Worm (Caenorhabditis elegans): ENCODE measurements around the gene tbx-38.
A peak's percentile ranks its signal among the peaks of the same experiment; 100 is the strongest.

The tbx-38 gene

DNA sequence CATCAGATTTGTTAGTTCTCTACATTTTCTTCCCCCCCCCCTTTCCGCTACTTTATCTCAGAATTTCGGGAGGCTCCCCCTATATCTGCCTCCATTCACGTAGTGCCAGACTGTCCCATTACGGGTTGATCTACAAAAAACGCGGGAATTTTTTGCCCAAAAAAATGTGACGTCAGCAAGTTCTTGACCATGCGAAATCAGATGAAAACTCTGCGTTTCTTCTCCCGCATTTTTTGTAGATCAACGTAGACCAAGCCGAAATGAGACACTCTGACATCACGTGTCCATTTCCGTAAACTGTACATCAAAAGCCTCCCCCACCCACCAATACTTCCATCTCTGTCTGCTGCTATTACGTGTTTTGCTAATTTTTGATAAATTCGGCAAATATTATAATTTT lies 38.7 kb upstream of the tbx-38 start:
- no peak for TF ChIP-seq med-1 (GFP tag; optimal IDR thresholded peaks at IDR 0.05; ENCODE audit: insufficient read depth)
- TF ChIP-seq klf-2 (GFP tag; conservative IDR thresholded peaks at IDR 0.05) = no peak
- TF ChIP-seq ztf-23 (GFP tag; IDR thresholded peaks at IDR 0.05) = no peak
- no peak for TF ChIP-seq T22C8.4 (GFP tag; IDR thresholded peaks at IDR 0.05)
- TF ChIP-seq cog-1 (tag; optimal IDR thresholded peaks at IDR 0.05) = no peak

DNA sequence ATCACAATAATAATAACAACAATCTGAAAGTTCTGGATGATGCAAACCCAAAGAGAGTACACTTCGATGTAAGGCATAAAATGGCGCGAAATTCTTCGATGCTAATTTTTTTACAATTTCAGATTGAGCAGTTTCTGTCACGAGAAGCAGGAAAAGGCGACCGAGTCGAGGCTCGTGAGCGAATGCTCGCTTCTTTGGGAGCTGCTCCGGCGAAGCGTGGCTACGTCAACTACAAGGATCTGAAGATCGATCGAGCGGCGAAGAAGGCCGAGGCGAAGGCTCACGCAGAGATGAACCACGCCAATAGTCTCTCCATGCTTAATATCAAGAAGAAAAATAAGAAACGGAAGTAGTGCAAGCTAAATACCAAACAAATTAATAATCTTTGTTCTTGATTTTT lies 38.2 kb upstream of the tbx-38 start:
- TF ChIP-seq ztf-29 (GFP tag; IDR thresholded peaks at IDR 0.05) (no peak), flt-1 (GFP tag; IDR thresholded peaks at IDR 0.05) (no peak), med-1 (GFP tag; optimal IDR thresholded peaks at IDR 0.05; ENCODE audit: insufficient read depth) (no peak), tab-1 (GFP tag; IDR thresholded peaks at IDR 0.05) (no peak), ztf-23 (GFP tag; IDR thresholded peaks at IDR 0.05) (no peak), klf-2 (GFP tag; conservative IDR thresholded peaks at IDR 0.05) (no peak), ref-1 (GFP tag; conservative IDR thresholded peaks at IDR 0.05) (no peak), T22C8.4 (GFP tag; IDR thresholded peaks at IDR 0.05) (no peak), cog-1 (tag; optimal IDR thresholded peaks at IDR 0.05) (no peak)

DNA sequence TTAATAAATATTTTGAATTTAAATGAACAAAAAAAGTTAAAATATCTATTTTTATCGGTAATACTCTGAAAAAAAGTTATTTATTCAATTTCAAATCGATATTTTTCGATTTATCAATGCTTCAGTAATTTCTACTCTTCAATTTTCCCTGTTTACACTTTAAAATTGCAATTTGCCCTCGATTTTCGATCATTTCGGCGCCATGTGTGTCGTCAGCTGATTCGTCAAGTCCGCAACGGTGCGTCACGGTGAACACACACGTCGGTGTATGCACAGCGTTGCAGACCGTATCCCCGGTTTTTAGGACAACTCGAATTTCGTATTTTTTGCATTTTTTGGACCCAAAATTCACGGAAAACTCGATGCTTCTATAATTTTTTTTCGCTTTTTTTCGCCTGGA lies 37.4 kb upstream of the tbx-38 start, which contains the start of gene C18D11.3:
TSS of gene C18D11.3 (plus strand) at position 189 of the 400 bp plus-strand sequence.
- TF ChIP-seq flt-1 (GFP tag; IDR thresholded peaks at IDR 0.05) (0 out of 2 replicates have a peak, but pooled peaks have one; percentile 35), ztf-29 (GFP tag; IDR thresholded peaks at IDR 0.05) (no peak), tab-1 (GFP tag; IDR thresholded peaks at IDR 0.05) (no peak), med-1 (GFP tag; optimal IDR thresholded peaks at IDR 0.05; ENCODE audit: insufficient read depth) (no peak), T22C8.4 (GFP tag; IDR thresholded peaks at IDR 0.05) (no peak), ztf-23 (GFP tag; IDR thresholded peaks at IDR 0.05) (peak; percentile 66; the same call in 1 of the 2 replicates)

DNA sequence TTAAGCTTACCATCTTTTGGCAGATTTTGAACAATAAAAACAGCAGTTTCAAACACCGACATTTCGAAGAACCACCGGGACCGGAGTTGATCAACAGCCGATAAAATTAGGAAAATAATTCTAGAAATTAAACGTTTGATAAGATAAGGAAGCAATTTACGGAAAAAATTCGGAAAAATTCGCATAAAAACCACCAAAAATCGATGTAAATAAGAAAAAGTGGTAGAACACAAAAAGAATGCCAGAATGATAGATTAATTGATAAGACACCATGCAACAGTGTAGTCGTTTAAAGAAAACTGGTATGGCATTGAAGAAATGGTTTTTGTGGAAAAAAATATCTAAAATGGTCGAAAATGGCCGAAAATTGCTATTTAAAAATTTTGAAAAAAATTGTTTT lies 36.5 kb upstream of the tbx-38 start, which contains the start of gene maa-1:
TSS of gene maa-1 (minus strand) at position 120 of the 400 bp plus-strand sequence.
- TF ChIP-seq klf-2 (GFP tag; conservative IDR thresholded peaks at IDR 0.05) (no peak), flt-1 (GFP tag; IDR thresholded peaks at IDR 0.05) (no peak), ztf-29 (GFP tag; IDR thresholded peaks at IDR 0.05) (no peak)

DNA sequence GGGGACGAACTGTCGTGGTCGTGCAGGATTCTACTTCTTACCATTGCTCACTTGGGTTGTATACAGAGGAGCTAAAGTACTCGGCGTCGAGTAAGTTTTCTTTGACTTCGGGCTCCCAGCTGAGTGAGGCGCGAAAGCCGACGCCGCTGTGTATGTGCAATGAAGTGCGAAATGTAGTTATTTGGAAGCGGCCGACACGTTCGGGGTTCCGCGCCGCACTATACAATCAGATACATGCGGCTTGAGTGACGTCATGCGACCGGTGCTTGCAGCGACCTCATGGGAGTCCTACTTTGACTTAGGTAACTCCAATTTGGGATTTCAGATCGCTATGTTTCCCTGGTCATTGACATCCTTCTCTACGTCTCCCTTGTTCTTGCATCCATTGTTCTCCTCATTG lies 32.0 kb upstream of the tbx-38 start:
- TF ChIP-seq med-1 (GFP tag; optimal IDR thresholded peaks at IDR 0.05; ENCODE audit: insufficient read depth) = no peak
- TF ChIP-seq cog-1 (tag; optimal IDR thresholded peaks at IDR 0.05) = no peak
- no peak for TF ChIP-seq flt-1 (GFP tag; IDR thresholded peaks at IDR 0.05)
- no peak for TF ChIP-seq T22C8.4 (GFP tag; IDR thresholded peaks at IDR 0.05)
- no peak for TF ChIP-seq ref-1 (GFP tag; conservative IDR thresholded peaks at IDR 0.05)
- TF ChIP-seq ztf-23 (GFP tag; IDR thresholded peaks at IDR 0.05) = no peak
- TF ChIP-seq tab-1 (GFP tag; IDR thresholded peaks at IDR 0.05) = no peak
- no peak for TF ChIP-seq ztf-29 (GFP tag; IDR thresholded peaks at IDR 0.05)
- no peak for TF ChIP-seq klf-2 (GFP tag; conservative IDR thresholded peaks at IDR 0.05)

DNA sequence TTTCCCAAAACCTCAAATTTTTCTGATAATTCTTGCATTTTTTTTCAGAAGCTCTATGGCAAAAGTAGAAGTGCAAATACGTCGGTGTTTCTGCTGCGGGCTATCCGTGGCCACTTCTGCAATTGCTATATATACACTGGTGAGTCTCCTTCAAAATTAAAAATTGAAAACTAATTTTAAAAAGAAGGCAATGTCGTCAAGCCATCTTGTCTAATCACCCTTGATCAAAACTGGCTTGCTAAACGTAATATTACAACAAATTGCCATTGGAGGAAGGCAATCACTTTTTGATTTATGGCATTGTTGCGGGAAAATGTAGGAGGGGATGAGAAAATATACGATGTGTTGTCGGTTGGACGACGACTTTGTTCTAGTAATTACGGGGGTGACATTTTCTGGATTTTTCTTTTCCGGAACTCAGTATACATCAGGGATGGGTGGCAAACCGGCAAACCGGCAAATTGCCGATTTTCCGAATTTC lies 30.7 kb upstream of the tbx-38 start, which contains the start of gene C18D11.1:
TSS of gene C18D11.1 (plus strand) at position 51 of the 481 bp plus-strand sequence.
- no peak for TF ChIP-seq ztf-23 (GFP tag; IDR thresholded peaks at IDR 0.05)
- TF ChIP-seq T22C8.4 (GFP tag; IDR thresholded peaks at IDR 0.05) = no peak

DNA sequence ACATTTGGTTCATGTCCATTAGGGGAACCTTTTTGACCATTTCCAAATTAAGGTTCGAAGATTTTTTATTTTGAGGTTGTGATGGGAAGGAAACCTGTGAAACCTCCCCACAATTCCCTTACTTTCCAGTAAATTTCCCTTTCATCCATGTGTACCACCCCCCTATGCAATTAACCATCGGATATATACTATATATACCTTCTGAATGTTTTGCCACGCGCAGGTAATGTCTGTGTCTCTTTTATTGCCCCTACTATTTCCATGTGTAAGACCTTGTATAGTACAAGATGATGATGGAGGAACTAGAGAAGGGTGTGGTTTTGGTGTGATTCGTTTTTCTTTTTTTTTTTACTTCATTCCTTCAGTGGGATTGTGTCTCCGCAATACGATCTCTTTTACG lies 28.8 kb upstream of the tbx-38 start:
- TF ChIP-seq cog-1 (tag; optimal IDR thresholded peaks at IDR 0.05) = no peak
- TF ChIP-seq ztf-29 (GFP tag; IDR thresholded peaks at IDR 0.05) = no peak
- no peak for TF ChIP-seq med-1 (GFP tag; optimal IDR thresholded peaks at IDR 0.05; ENCODE audit: insufficient read depth)
- no peak for TF ChIP-seq tab-1 (GFP tag; IDR thresholded peaks at IDR 0.05)
- no peak for TF ChIP-seq flt-1 (GFP tag; IDR thresholded peaks at IDR 0.05)
- no peak for TF ChIP-seq ztf-23 (GFP tag; IDR thresholded peaks at IDR 0.05)
- no peak for TF ChIP-seq klf-2 (GFP tag; conservative IDR thresholded peaks at IDR 0.05)
- no peak for TF ChIP-seq ref-1 (GFP tag; conservative IDR thresholded peaks at IDR 0.05)
- TF ChIP-seq T22C8.4 (GFP tag; IDR thresholded peaks at IDR 0.05) = no peak

DNA sequence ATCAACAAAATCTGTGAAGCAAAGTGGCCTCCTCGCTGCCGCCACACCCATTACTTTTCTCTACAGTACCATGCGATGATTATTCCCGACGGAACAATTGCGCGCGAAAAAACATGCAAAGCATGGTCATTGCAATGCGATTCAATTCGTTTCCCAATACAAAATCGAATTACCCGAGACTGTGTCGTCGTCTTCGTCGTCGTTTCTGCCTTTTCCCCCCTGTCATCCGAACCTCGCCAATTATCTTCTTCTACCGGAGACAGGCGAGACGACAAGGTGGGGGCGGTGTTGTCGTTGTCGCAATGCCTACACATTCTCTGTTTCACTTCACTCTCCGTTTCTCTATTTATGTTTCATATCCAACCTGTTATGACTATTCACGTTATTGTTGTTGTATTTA lies 26.0 kb upstream of the tbx-38 start:
- TF ChIP-seq tab-1 (GFP tag; IDR thresholded peaks at IDR 0.05) (no peak), ztf-29 (GFP tag; IDR thresholded peaks at IDR 0.05) (no peak), klf-2 (GFP tag; conservative IDR thresholded peaks at IDR 0.05) (no peak), ztf-23 (GFP tag; IDR thresholded peaks at IDR 0.05) (no peak), flt-1 (GFP tag; IDR thresholded peaks at IDR 0.05) (no peak), cog-1 (tag; optimal IDR thresholded peaks at IDR 0.05) (no peak), ref-1 (GFP tag; conservative IDR thresholded peaks at IDR 0.05) (no peak), med-1 (GFP tag; optimal IDR thresholded peaks at IDR 0.05; ENCODE audit: insufficient read depth) (no peak), T22C8.4 (GFP tag; IDR thresholded peaks at IDR 0.05) (no peak)

DNA sequence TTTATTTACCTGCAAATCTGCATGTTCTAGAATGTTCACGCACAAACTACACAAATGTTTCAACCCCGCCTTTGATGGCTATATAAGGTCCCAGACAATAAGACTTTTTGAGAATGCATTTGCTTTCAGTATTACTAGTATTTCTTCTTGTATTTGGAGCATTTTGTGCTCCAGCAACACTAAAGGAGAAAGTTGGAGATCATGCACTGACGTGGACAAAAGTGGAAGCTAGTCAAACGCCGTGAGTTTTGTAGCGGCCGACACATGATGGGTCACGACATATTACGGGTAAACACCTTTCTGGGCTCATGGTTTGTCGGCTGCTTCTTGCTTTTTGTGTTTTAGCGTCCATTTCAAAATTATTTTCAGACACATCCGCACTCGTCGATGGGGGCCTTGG lies 24.6 kb upstream of the tbx-38 start, which contains the start of gene C18D11.6:
TSS of gene C18D11.6 (plus strand) at position 110 of the 400 bp plus-strand sequence.
- TF ChIP-seq ztf-29 (GFP tag; IDR thresholded peaks at IDR 0.05) = no peak
- TF ChIP-seq med-1 (GFP tag; optimal IDR thresholded peaks at IDR 0.05; ENCODE audit: insufficient read depth) = no peak
- TF ChIP-seq T22C8.4 (GFP tag; IDR thresholded peaks at IDR 0.05) = no peak
- TF ChIP-seq klf-2 (GFP tag; conservative IDR thresholded peaks at IDR 0.05) = no peak
- no peak for TF ChIP-seq ztf-23 (GFP tag; IDR thresholded peaks at IDR 0.05)
- no peak for TF ChIP-seq flt-1 (GFP tag; IDR thresholded peaks at IDR 0.05)
- TF ChIP-seq tab-1 (GFP tag; IDR thresholded peaks at IDR 0.05) = no peak
- no peak for TF ChIP-seq cog-1 (tag; optimal IDR thresholded peaks at IDR 0.05)
- TF ChIP-seq ref-1 (GFP tag; conservative IDR thresholded peaks at IDR 0.05) = no peak

DNA sequence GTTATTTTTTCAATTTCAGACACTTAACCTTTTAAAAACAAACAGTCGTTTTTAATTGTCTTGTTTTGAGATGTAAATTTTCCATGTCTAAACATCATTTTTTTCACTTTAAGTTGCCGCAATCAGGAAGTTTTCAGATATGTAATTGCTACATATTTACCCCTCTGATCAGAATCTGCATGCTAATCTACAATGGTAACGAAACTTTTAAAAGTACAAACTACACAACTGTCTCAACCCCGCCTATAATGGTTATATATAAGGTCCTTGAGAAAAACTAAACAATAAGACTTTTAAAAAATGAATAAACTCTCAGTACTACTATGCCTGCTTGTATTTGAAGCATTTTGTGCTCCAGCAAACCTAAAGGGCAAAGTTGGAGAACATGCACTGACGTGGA lies 23.0 kb upstream of the tbx-38 start, which contains the start of gene C18D11.9:
TSS of gene C18D11.9 (plus strand) at position 301 of the 400 bp plus-strand sequence.
- no peak for TF ChIP-seq ztf-23 (GFP tag; IDR thresholded peaks at IDR 0.05)
- no peak for TF ChIP-seq flt-1 (GFP tag; IDR thresholded peaks at IDR 0.05)
- no peak for TF ChIP-seq med-1 (GFP tag; optimal IDR thresholded peaks at IDR 0.05; ENCODE audit: insufficient read depth)
- TF ChIP-seq T22C8.4 (GFP tag; IDR thresholded peaks at IDR 0.05) = no peak
- TF ChIP-seq cog-1 (tag; optimal IDR thresholded peaks at IDR 0.05) = no peak
- no peak for TF ChIP-seq tab-1 (GFP tag; IDR thresholded peaks at IDR 0.05)
- no peak for TF ChIP-seq klf-2 (GFP tag; conservative IDR thresholded peaks at IDR 0.05)
- TF ChIP-seq ztf-29 (GFP tag; IDR thresholded peaks at IDR 0.05) = no peak
- TF ChIP-seq ref-1 (GFP tag; conservative IDR thresholded peaks at IDR 0.05) = no peak
